Fruit fly (Drosophila melanogaster) Kc167 (cell line): ENCODE data around the gene saturn.

Source experiments
- h ChIP-seq: fragments of >200 bp; optimal IDR thresholded peaks from 3 replicates; lab custom pipeline; 2018; ENCODE audit warnings: missing external identifiers
- insv ChIP-seq: fragments of >200 bp; optimal IDR thresholded peaks from 3 replicates; lab custom pipeline; 2018; ENCODE audit warnings: missing external identifiers
- psq ChIP-seq: fragments of >200 bp; optimal IDR thresholded peaks from 2 replicates; lab custom pipeline; 2017; ENCODE audit warnings: missing external identifiers

DNA sequence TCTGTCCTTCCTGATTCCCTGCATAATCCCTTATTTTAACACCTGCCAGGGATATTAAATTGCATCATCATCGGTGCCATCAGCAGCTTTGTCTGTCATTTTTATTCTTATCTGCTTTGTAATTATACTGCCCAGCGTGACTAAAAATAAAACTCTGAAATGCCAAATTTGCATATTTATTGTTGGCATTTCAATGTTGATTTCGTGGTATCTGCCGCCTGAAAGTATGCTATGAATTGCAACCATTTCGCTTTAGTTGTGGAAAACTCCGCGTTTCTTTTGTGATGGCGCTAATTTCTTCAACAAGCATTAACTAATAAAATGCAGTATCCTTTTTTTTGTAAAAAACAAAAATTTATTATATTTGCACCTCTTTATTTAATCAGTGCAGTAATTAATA lies 32.7 kb downstream of the saturn start, which contains the start of gene CG34244:
- no peak for TF ChIP-seq insv (lab: Kevin White, UChicago)
- TF ChIP-seq psq (lab: Kevin White, UChicago) = no peak
- TF ChIP-seq h = no peak
